Fruit fly (Drosophila melanogaster): ENCODE results near the gene CG3632.

The CG3632 gene

DNA sequence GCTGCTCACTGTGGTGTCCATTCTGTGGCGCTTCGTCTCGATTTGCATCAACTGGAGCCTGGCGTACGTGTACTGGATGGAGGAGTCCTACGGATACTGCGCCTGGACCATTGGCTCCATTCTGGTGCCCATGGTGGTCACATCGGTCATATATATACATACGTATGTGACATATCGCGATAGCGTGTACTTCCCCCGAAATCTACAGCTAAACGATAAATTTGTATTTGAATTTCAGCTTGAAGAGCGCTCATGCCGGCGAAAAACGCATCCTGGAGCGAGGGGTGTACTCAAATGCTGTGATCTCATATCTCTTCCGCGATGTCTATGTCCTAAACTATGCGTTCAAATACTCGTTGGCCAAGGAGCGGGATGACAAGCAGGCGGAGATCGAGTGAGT, 27.1 kb downstream of the CG3632 start:
- TF ChIP-seq CG8478 (optimal IDR thresholded peaks at IDR 0.05) (no peak), CTCF (optimal IDR thresholded peaks at IDR 0.05) (no peak)

DNA sequence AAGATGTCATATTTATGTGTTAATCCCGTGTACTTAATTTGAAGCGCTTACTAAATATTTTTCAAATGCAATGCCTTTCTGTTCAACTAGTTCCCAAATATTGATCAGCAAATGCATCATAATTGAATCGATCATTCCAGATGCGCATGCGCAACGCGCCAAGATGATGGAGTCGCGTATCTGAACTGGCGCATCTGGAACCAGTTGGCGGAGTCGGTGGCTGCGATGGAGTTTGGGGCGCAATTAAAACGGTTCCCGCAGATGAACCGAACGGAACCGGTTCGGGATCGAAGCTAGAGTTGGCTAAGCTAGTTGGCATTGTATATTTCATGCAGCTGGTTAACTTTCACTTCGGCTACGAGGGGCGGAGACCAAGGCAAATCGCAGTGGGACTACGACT, 29.0 kb downstream of the CG3632 start, which contains the start of gene CalpC:
CalpC (plus strand) TSS at position 292 of the 400 bp plus-strand sequence.
- TF ChIP-seq CTCF (optimal IDR thresholded peaks at IDR 0.05) (no peak), CG8478 (optimal IDR thresholded peaks at IDR 0.05) (no peak)

DNA sequence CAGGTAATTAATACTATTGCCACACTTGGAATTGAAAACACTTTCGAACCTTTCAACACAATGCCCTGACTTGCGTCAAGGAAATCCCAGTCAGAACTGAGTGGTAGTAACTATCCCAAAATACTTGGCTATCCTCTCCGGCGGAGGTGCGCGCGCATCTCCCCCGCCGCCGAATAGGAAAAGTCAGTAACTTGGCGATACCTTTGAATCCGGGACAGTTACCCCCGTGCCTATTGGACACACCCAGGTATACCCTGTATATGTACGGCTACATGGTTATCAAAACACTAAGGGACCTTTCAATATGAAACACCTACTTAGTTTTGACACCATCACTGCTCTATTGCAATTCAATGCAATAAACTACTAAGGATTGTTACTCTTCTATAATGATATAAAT, 34.2 kb downstream of the CG3632 start, which contains the start of gene CG9919:
CG9919 (minus strand) TSS at position 101 of the 400 bp plus-strand sequence.
- TF ChIP-seq CG8478 (optimal IDR thresholded peaks at IDR 0.05): no peak
- no peak for TF ChIP-seq CTCF (optimal IDR thresholded peaks at IDR 0.05)

DNA sequence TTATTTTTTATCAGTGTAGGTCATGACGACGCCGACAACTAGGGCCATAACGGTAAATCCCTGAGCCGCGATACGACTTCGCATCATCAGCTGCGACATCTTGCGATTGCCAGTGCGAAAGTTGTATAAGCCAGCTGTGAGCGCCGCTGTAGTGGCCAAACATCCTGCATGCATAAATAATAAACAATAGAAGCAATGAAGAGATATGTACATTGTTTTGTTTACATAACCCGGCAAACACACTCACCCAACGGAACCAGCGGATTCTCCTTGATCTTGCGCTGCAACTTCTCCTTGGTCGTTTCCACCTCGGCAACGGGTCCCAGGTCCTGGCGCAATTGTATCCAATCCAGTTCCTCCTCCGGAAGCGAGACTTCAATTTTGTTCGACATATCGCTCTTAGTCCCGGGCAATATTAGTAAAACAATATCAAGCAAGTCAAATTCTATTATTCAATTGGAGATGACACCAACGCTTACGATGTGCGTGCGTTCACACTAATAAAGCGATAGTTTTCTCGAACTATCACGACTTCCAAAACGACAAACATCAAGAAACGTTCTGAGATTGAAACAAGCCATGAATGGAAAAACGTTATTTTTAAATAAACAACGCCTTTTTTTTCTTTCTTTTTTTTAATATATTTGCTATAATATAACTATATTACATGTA, 35.2 kb downstream of the CG3632 start:
- TF ChIP-seq CTCF (optimal IDR thresholded peaks at IDR 0.05) (no peak), CG8478 (optimal IDR thresholded peaks at IDR 0.05) (no peak)

DNA sequence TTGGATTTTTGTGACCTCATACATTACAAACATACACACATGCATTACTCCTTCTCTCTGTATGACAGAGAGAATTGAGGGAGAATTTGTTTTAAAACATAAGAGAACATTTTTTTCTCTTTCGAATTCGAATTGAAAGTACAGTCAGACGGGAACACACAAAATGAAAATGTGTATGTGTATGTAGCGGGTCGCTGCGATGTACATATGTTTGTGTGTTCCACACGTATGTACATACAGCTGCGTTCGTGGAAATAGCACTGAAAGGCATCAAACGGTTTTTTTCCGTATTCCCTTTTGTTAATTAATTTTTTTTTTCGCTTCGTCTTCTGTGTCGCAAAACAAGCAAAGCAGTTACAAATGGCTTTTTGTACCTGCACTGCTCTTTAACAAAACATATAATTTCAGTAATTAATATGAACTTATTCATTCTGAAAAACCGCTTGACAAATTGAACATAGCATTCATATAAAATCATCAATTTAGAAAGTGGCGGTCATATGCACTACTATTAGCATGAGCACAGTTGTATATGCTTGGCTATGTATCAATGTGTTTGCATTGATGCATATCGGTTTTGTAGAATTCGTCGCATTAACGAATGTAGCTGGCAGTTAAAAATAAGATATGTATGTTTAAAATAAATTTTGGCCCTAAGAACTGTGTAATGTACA, 36.3 kb downstream of the CG3632 start:
- TF ChIP-seq CTCF (optimal IDR thresholded peaks at IDR 0.05) (no peak), CG8478 (optimal IDR thresholded peaks at IDR 0.05) (no peak)

DNA sequence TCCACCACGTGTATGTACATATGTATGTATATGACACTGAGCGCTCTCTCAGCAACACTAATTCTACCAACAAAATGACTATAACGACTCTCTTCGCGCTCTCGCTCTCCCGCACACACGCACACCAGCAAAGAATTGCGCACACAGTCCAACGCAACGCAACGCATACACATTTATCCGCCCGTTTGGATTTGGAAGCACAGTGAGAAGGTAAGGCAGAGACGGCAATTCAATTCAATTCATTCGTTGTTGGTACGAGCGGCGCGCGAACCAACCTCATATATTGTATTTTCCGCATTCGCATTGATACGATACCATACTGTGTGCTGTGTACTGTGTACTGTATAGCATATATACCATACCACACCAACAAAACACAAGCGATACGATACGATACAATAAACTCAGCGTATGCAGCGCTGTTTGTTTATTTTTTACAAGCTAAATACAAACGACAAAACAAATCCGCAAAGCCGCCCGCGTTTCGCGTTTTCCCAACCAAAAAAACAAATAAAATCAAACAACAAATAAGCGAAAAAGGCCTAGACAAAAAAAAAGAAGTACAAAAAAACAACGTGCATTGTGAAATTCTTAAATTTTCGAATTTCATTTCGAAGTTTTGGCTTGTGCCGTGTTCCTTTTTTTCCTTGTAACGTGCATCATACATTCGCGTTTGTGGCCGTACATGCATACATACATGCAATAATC, 37.1 kb downstream of the CG3632 start, which contains the start of the genes CG9921 and Dsp1:
CG9921 (minus strand) TSS at position 167 of the 708 bp plus-strand sequence.
Dsp1 (plus strand) TSS at position 179 of the 708 bp plus-strand sequence.
- TF ChIP-seq CG8478 (optimal IDR thresholded peaks at IDR 0.05) (no peak), CTCF (optimal IDR thresholded peaks at IDR 0.05) (no peak)

DNA sequence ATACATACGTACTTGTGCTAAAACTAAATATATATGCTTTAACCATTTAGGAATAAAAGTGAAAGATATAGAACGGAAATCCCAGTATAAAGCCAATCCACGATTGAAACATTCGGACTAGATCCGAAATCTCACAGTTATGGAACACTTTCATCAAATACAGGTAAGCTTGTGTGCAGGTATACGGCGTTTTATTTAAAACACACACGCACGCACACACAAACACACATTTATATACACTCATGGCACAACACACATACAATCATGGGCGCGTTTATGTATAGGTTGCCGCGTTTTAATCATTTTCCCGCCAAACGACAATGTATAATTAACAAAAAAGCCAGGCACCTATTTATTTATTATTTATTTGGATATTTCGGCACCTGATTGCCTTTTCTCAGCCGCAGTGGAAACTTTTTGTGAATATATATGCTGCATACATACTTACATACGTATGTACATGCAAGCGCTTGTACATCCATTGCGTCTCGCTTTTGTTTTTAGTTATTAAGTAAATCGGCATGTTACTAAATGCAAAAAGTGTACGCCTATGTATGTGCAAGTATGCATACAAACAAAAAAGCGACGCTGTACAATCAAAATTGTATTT, 37.9 kb downstream of the CG3632 start:
- TF ChIP-seq CTCF (optimal IDR thresholded peaks at IDR 0.05) (no peak), CG8478 (optimal IDR thresholded peaks at IDR 0.05) (no peak)

DNA sequence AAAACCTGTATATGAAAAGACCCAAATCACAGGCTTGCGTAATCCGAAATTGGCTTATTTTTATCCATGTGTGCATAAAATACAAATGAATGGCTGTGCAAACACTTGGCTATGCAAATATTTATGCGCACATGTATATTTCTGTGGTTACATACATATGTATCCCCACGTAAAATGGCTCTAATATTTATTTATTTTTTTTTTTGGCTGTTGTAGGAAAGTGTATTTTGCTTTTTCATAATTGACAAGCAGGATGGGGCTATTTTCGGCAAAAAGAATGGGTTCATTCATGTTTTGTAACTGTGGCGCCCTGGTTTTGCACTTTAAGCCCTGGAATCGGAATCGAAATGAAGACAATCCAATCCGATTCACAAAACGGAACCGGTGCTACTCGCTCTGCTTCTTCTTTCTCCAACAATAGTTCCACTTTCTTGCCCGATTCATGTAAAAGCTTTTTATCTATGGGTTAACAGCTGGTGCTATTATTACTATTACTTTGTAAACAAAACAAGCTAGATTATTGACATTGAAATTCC, 38.7 kb downstream of the CG3632 start:
- no peak for TF ChIP-seq CG8478 (optimal IDR thresholded peaks at IDR 0.05)
- TF ChIP-seq CTCF (optimal IDR thresholded peaks at IDR 0.05): no peak

DNA sequence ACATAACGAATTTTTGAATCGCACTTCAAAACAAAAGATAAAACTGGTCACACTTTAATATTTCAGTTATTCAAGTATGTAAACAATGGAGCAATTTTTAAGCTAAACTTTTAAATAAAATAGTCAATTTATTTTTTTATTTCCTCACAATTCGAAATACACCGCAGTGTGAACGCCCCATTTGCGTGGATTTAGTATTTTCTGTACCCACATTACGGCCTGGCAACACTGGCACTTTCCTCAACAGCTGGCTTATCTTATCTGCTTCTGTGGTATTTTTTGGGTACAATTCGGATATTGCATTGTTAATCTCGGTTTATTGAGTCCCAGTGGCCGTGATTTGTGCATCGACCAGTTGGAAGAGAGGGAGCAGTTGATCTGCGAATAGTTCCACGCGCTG, 53.6 kb downstream of the CG3632 start, which contains the start of gene sl:
sl (plus strand) TSS at position 254 of the 400 bp plus-strand sequence.
- TF ChIP-seq CG8478 (optimal IDR thresholded peaks at IDR 0.05): no peak
- no peak for TF ChIP-seq CTCF (optimal IDR thresholded peaks at IDR 0.05)

All from S2 (cell line).